Fruit fly (Drosophila melanogaster) whole organism, embryonic: ENCODE data around the gene Sap130.
A peak's percentile ranks its signal among the peaks of the same experiment; 100 is the strongest.

Experiments used
- ATbp ChIP-seq: fragments of 200-800 bp; sonication (Bioruptor generic); optimal IDR thresholded peaks from 2 replicates; lab custom pipeline; 2017; ENCODE audit warnings: missing biosample characterization, mild to moderate bottlenecking, missing genetic modification characterization, missing genetic modification reagents
- B-H2 ChIP-seq: fragments of 200-800 bp; sonication (Bioruptor generic); optimal IDR thresholded peaks from 2 replicates; lab custom pipeline; 2018; ENCODE audit warnings: missing biosample characterization, mild to moderate bottlenecking, missing genetic modification characterization
- Bgb ChIP-seq: fragments of 200-800 bp; sonication (Bioruptor generic); IDR thresholded peaks from 2 replicates; pipeline ENCODE4 v1.3.6; 2022; ENCODE audit warnings: missing biosample characterization, missing genetic modification characterization; ENCODE audit not compliant: partially characterized antibody
- C15 ChIP-seq: fragments of 200-800 bp; sonication (Bioruptor generic); IDR thresholded peaks from 3 replicates; pipeline ENCODE4 v1.3.6; 2022; ENCODE audit warnings: missing biosample characterization, missing genetic modification characterization
- CG10147 ChIP-seq: fragments of 200-800 bp; sonication (Bioruptor generic); optimal IDR thresholded peaks from 2 replicates; lab custom pipeline; 2019; ENCODE audit warnings: missing biosample characterization, mild to moderate bottlenecking, missing genetic modification characterization, moderate library complexity
- CG10274 ChIP-seq: fragments of 200-800 bp; sonication (Bioruptor generic); optimal IDR thresholded peaks from 3 replicates; lab custom pipeline; 2017; ENCODE audit warnings: missing biosample characterization, mild to moderate bottlenecking, missing genetic modification characterization
- CG10654 ChIP-seq: fragments of 200-800 bp; sonication (Bioruptor generic); optimal IDR thresholded peaks from 2 replicates; lab custom pipeline; 2016; ENCODE audit warnings: missing biosample characterization, missing genetic modification characterization
- CG10979 ChIP-seq: fragments of 200-800 bp; sonication (Bioruptor generic); optimal IDR thresholded peaks from 2 replicates; lab custom pipeline; 2018; ENCODE audit warnings: missing biosample characterization, mild to moderate bottlenecking, missing genetic modification characterization, moderate library complexity
- CG13424 ChIP-seq: fragments of 200-800 bp; sonication (Bioruptor generic); optimal IDR thresholded peaks from 2 replicates; lab custom pipeline; 2019; ENCODE audit warnings: missing biosample characterization, mild to moderate bottlenecking, missing genetic modification characterization, moderate library complexity
- CG13894 ChIP-seq: fragments of 200-800 bp; sonication (Bioruptor generic); optimal IDR thresholded peaks from 3 replicates; lab custom pipeline; 2018; ENCODE audit warnings: missing biosample characterization, mild to moderate bottlenecking, missing genetic modification characterization, moderate library complexity
- CG15601 ChIP-seq: fragments of 200-800 bp; sonication (Bioruptor generic); optimal IDR thresholded peaks from 3 replicates; lab custom pipeline; 2019; ENCODE audit warnings: missing biosample characterization, mild to moderate bottlenecking, missing genetic modification characterization, moderate library complexity
- CG2199 ChIP-seq: fragments of 200-800 bp; sonication (Bioruptor generic); IDR thresholded peaks from 3 replicates; pipeline ENCODE4 v1.3.6; 2022; ENCODE audit warnings: missing biosample characterization, missing genetic modification characterization
- CG31365 ChIP-seq: fragments of 200-800 bp; sonication (Bioruptor generic); optimal IDR thresholded peaks from 2 replicates; lab custom pipeline; 2018; ENCODE audit warnings: missing biosample characterization, mild to moderate bottlenecking, missing genetic modification characterization
- CG42726 ChIP-seq: fragments of 200-800 bp; sonication (Bioruptor generic); IDR thresholded peaks from 2 replicates; pipeline ENCODE4 v1.3.6; 2022; ENCODE audit warnings: missing biosample characterization, missing genetic modification characterization; ENCODE audit not compliant: partially characterized antibody
- CG4282 ChIP-seq: fragments of 200-800 bp; sonication (Bioruptor generic); optimal IDR thresholded peaks from 2 replicates; lab custom pipeline; 2016; ENCODE audit warnings: missing biosample characterization, missing genetic modification characterization
- CG4730 ChIP-seq: fragments of 200-800 bp; sonication (Bioruptor generic); IDR thresholded peaks from 2 replicates; pipeline ENCODE4 v1.3.6; 2022; ENCODE audit warnings: missing biosample characterization, missing genetic modification characterization
- CG5180 ChIP-seq: fragments of 200-800 bp; sonication (Bioruptor generic); optimal IDR thresholded peaks from 3 replicates; lab custom pipeline; 2017; ENCODE audit warnings: missing biosample characterization, missing genetic modification characterization, mild to moderate bottlenecking, moderate library complexity, missing genetic modification reagents
- CG6813 ChIP-seq: fragments of 200-800 bp; sonication (Bioruptor generic); optimal IDR thresholded peaks from 2 replicates; lab custom pipeline; 2017; ENCODE audit warnings: missing biosample characterization, missing genetic modification characterization, mild to moderate bottlenecking, moderate library complexity, missing genetic modification reagents
- CG8290 ChIP-seq, 3 experiments: fragments of 200-800 bp; sonication (Bioruptor generic); optimal IDR thresholded peaks; 2 replicates each; lab custom pipeline; 2016 to 2019; ENCODE audit warnings: missing biosample characterization in 3 of 3, missing genetic modification characterization in 3 of 3, mild to moderate bottlenecking in 2 of 3, moderate library complexity in 1 of 3
- CG9932 ChIP-seq: fragments of 200-800 bp; sonication (Bioruptor generic); IDR thresholded peaks from 2 replicates; pipeline ENCODE4 v1.3.6; 2022; ENCODE audit warnings: missing biosample characterization, missing genetic modification characterization
- CTCF ChIP-seq: fragments of 200-800 bp; sonication (Bioruptor generic); optimal IDR thresholded peaks from 2 replicates; lab custom pipeline; 2017; ENCODE audit warnings: missing biosample characterization, mild to moderate bottlenecking, missing genetic modification characterization, moderate library complexity
- CrebB ChIP-seq: fragments of 200-800 bp; sonication (Bioruptor generic); optimal IDR thresholded peaks from 3 replicates; lab custom pipeline; 2018; ENCODE audit warnings: missing biosample characterization, mild to moderate bottlenecking, missing genetic modification characterization
- D19A ChIP-seq: fragments of 200-800 bp; optimal IDR thresholded peaks from 3 replicates; lab custom pipeline; 2019; ENCODE audit warnings: missing biosample characterization, mild to moderate bottlenecking, missing genetic modification characterization, moderate library complexity
- ERR ChIP-seq: fragments of 200-800 bp; sonication (Bioruptor generic); optimal IDR thresholded peaks from 2 replicates; lab custom pipeline; 2016; ENCODE audit warnings: missing biosample characterization, missing genetic modification characterization
- Fer1 ChIP-seq: fragments of 200-800 bp; sonication (Bioruptor generic); optimal IDR thresholded peaks from 2 replicates; lab custom pipeline; 2017; ENCODE audit warnings: missing biosample characterization, mild to moderate bottlenecking, missing genetic modification characterization
- MTF-1 ChIP-seq: fragments of 200-800 bp; sonication (Bioruptor generic); optimal IDR thresholded peaks from 2 replicates; lab custom pipeline; 2018; ENCODE audit warnings: missing biosample characterization, mild to moderate bottlenecking, missing genetic modification characterization, borderline replicate concordance
- Med ChIP-seq: fragments of 200-800 bp; sonication (Bioruptor generic); peaks from one replicate; lab custom pipeline; 2016; ENCODE audit warnings: missing biosample characterization, missing genetic modification characterization, mild to moderate bottlenecking, inconsistent platforms, moderate library complexity
- Mes4 ChIP-seq: fragments of 200-800 bp; sonication (Bioruptor generic); optimal IDR thresholded peaks from 2 replicates; lab custom pipeline; 2016; ENCODE audit warnings: missing biosample characterization, missing genetic modification characterization
- Ptx1 ChIP-seq: fragments of 200-800 bp; sonication (Bioruptor generic); IDR thresholded peaks from 2 replicates; pipeline ENCODE4 v1.3.6; 2022; ENCODE audit warnings: missing biosample characterization, missing genetic modification characterization
- Taf1 ChIP-seq: fragments of 200-800 bp; sonication (Bioruptor generic); IDR thresholded peaks from 2 replicates; pipeline ENCODE4 v1.3.6; 2022; ENCODE audit warnings: missing biosample characterization, missing genetic modification characterization
- Vsx1 ChIP-seq: fragments of 200-800 bp; sonication (Bioruptor generic); optimal IDR thresholded peaks from 2 replicates; lab custom pipeline; 2017; ENCODE audit warnings: missing biosample characterization, mild to moderate bottlenecking, missing genetic modification characterization, missing genetic modification reagents
- ash1 ChIP-seq: fragments of 200-800 bp; sonication (Bioruptor generic); optimal IDR thresholded peaks from 2 replicates; lab custom pipeline; 2018; ENCODE audit warnings: missing biosample characterization, mild to moderate bottlenecking, missing genetic modification characterization
- da ChIP-seq: fragments of 200-800 bp; sonication (Bioruptor generic); optimal IDR thresholded peaks from 2 replicates; lab custom pipeline; 2016; ENCODE audit warnings: missing biosample characterization, missing genetic modification characterization
- emc ChIP-seq: fragments of 200-800 bp; sonication (Bioruptor generic); optimal IDR thresholded peaks from 2 replicates; lab custom pipeline; 2016; ENCODE audit warnings: missing biosample characterization, missing genetic modification characterization
- exex ChIP-seq: fragments of 200-800 bp; sonication (Bioruptor generic); optimal IDR thresholded peaks from 4 replicates; lab custom pipeline; 2018; ENCODE audit warnings: missing biosample characterization, mild to moderate bottlenecking, missing genetic modification characterization, moderate library complexity
- ftz-f1 ChIP-seq: fragments of 200-800 bp; sonication (Bioruptor generic); optimal IDR thresholded peaks from 2 replicates; lab custom pipeline; 2016; ENCODE audit warnings: missing biosample characterization, missing genetic modification characterization
- gfzf ChIP-seq: fragments of 200-800 bp; sonication (Bioruptor generic); optimal IDR thresholded peaks from 2 replicates; lab custom pipeline; 2016; ENCODE audit warnings: missing biosample characterization, mild to moderate bottlenecking, missing genetic modification characterization, moderate library complexity
- gsb ChIP-seq: fragments of 200-800 bp; sonication (Bioruptor generic); IDR thresholded peaks from 2 replicates; pipeline ENCODE4 v1.3.6; 2022; ENCODE audit warnings: missing biosample characterization, missing genetic modification characterization
- jumu ChIP-seq: fragments of 200-800 bp; sonication (Bioruptor generic); optimal IDR thresholded peaks from 3 replicates; lab custom pipeline; 2016; ENCODE audit warnings: missing biosample characterization, missing genetic modification characterization
- kni ChIP-seq: fragments of 200-800 bp; sonication (Bioruptor generic); optimal IDR thresholded peaks from 3 replicates; lab custom pipeline; 2017; ENCODE audit warnings: mild to moderate bottlenecking, missing biosample characterization, missing genetic modification reagents, missing genetic modification characterization
- lmd ChIP-seq: fragments of 200-800 bp; sonication (Bioruptor generic); IDR thresholded peaks from 2 replicates; pipeline ENCODE4 v1.3.6; 2022; ENCODE audit warnings: missing biosample characterization, missing genetic modification characterization
- mld ChIP-seq: fragments of 200-800 bp; sonication (Bioruptor generic); IDR thresholded peaks from 3 replicates; pipeline ENCODE4 v1.3.6; 2022; ENCODE audit warnings: missing biosample characterization, missing genetic modification characterization; ENCODE audit not compliant: partially characterized antibody
- odd ChIP-seq: fragments of 200-800 bp; sonication (Bioruptor generic); optimal IDR thresholded peaks from 2 replicates; lab custom pipeline; 2017; ENCODE audit warnings: missing biosample characterization, mild to moderate bottlenecking, missing genetic modification characterization
- pum ChIP-seq: fragments of 200-800 bp; sonication (Bioruptor generic); optimal IDR thresholded peaks from 2 replicates; lab custom pipeline; 2016; ENCODE audit warnings: missing biosample characterization, missing genetic modification characterization
- scrt ChIP-seq: fragments of 200-800 bp; sonication (Bioruptor generic); optimal IDR thresholded peaks from 2 replicates; lab custom pipeline; 2018; ENCODE audit warnings: missing biosample characterization, mild to moderate bottlenecking, missing genetic modification characterization, moderate library complexity
- slbo ChIP-seq: fragments of 200-800 bp; sonication (Bioruptor generic); IDR thresholded peaks from 2 replicates; pipeline ENCODE4 v1.3.6; 2022; ENCODE audit warnings: missing biosample characterization, missing genetic modification characterization
- tap ChIP-seq: fragments of 200-800 bp; optimal IDR thresholded peaks from 3 replicates; lab custom pipeline; 2019; ENCODE audit warnings: missing biosample characterization, mild to moderate bottlenecking, missing genetic modification characterization, moderate library complexity
- twi ChIP-seq: fragments of 200-800 bp; optimal IDR thresholded peaks from 2 replicates; lab custom pipeline; 2019; ENCODE audit warnings: missing biosample characterization, mild to moderate bottlenecking, missing genetic modification characterization, moderate library complexity

Sap130 gene

dm6 chr3L:12835511-12836479 lies 30.1 kb downstream of the Sap130 start (continued):
- no peak for TF ChIP-seq CG4282
- TF ChIP-seq ftz-f1 (GFP tag; lab: Kevin White, UChicago) = no peak
- peak; percentile 8 for TF ChIP-seq Vsx1 (GFP tag; lab: Kevin White, UChicago)
- TF ChIP-seq Med (GFP tag; lab: Kevin White, UChicago) = peak; percentile 77
- peak; percentile 64 for TF ChIP-seq exex (tag; lab: Kevin White, UChicago)
- no peak for TF ChIP-seq CrebB (tag; lab: Kevin White, UChicago)
- no peak for TF ChIP-seq CG10979 (tag; lab: Kevin White, UChicago)
- no peak for TF ChIP-seq gfzf (GFP tag; lab: Kevin White, UChicago)
- TF ChIP-seq CG15601 (tag; lab: Kevin White, UChicago) = peak; percentile 47
- no peak for TF ChIP-seq CG8290 (GFP tag; optimal IDR thresholded peaks at IDR 0.05; lab: Kevin White, UChicago)
- peak in 1 of 2 experiments; percentile 71 for TF ChIP-seq CG8290 (tag; optimal IDR thresholded peaks at IDR 0.05; lab: Kevin White, UChicago)
- no peak for TF ChIP-seq tap (tag; lab: Kevin White, UChicago)
- no peak for TF ChIP-seq lmd (GFP tag; lab: Robert Waterston, UW)
- TF ChIP-seq Taf1 (GFP tag; lab: Robert Waterston, UW) = no peak
- TF ChIP-seq da (GFP tag; lab: Kevin White, UChicago) = no peak
- no peak for TF ChIP-seq CG10654 (GFP tag; lab: Kevin White, UChicago)
- no peak for TF ChIP-seq Mes4
- TF ChIP-seq odd (GFP tag; lab: Kevin White, UChicago) = no peak
- TF ChIP-seq scrt (GFP tag; lab: Kevin White, UChicago) = peak; percentile 10
- TF ChIP-seq jumu (GFP tag; lab: Kevin White, UChicago) = no peak
- peak; percentile 18 for TF ChIP-seq CG13424 (tag; lab: Kevin White, UChicago)
- TF ChIP-seq MTF-1 (GFP tag; lab: Kevin White, UChicago) = peak; percentile 31
- TF ChIP-seq gsb (GFP tag; lab: Robert Waterston, UW) = no peak
- TF ChIP-seq Ptx1 (GFP tag; lab: Robert Waterston, UW) = no peak
- no peak for TF ChIP-seq CG9932 (GFP tag; lab: Robert Waterston, UW)
- TF ChIP-seq CG10274 = no peak
- no peak for TF ChIP-seq mld (GFP tag; lab: Robert Waterston, UW)
- no peak for TF ChIP-seq twi
- no peak for TF ChIP-seq CG5180 (GFP tag; lab: Kevin White, UChicago)
- peak; percentile 44 for TF ChIP-seq ATbp (GFP tag; lab: Kevin White, UChicago)
- peak; percentile 53; the same call in 1 of the 3 replicates for TF ChIP-seq CG2199
- TF ChIP-seq CG4730 (GFP tag; lab: Robert Waterston, UW) = no peak
- no peak for TF ChIP-seq kni (GFP tag; lab: Kevin White, UChicago)
- no peak for TF ChIP-seq ERR (GFP tag; lab: Kevin White, UChicago)
- TF ChIP-seq CG13894 (tag; lab: Kevin White, UChicago) = no peak
- no peak for TF ChIP-seq CG31365 (tag; lab: Kevin White, UChicago)
- no peak for TF ChIP-seq B-H2 (GFP tag; lab: Kevin White, UChicago)
- no peak for TF ChIP-seq C15 (GFP tag; lab: Robert Waterston, UW)
- no peak for TF ChIP-seq CG10147 (GFP tag; lab: Kevin White, UChicago)
- no peak for TF ChIP-seq slbo (GFP tag; lab: Robert Waterston, UW)
- TF ChIP-seq Fer1 (GFP tag; lab: Kevin White, UChicago) = peak; percentile 7
- TF ChIP-seq CG42726 = no peak
- TF ChIP-seq CG6813 (GFP tag; lab: Kevin White, UChicago) = peak; percentile 31
- TF ChIP-seq D19A = peak; percentile 14
- TF ChIP-seq ash1 (GFP tag; lab: Kevin White, UChicago) = no peak
- peak; percentile 50 for TF ChIP-seq CTCF
- TF ChIP-seq pum (GFP tag; lab: Kevin White, UChicago) = no peak
- TF ChIP-seq emc (GFP tag; lab: Kevin White, UChicago) = no peak
- peak; percentile 23; the same call in 1 of the 2 replicates for TF ChIP-seq Bgb (GFP tag; lab: Robert Waterston, UW)
